Fruit fly (Drosophila melanogaster): ENCODE data around the gene CG7201.

The CG7201 gene

dm6 chr3L:8296941-8297340 is 1.8 kb upstream of the CG7201 start, which contains the start of gene Rab19 (continued):
- TF ChIP-seq CG6854 (GFP tag; optimal IDR thresholded peaks at IDR 0.05) (no peak), Chrac-16 (GFP tag; optimal IDR thresholded peaks at IDR 0.05) (no peak), unpg (GFP tag; optimal IDR thresholded peaks at IDR 0.05) (no peak), ap (GFP tag; IDR thresholded peaks at IDR 0.05) (no peak), dmrt99B (tag; optimal IDR thresholded peaks at IDR 0.05) (no peak), CG18011 (GFP tag; optimal IDR thresholded peaks at IDR 0.05) (no peak), oc (tag; optimal IDR thresholded peaks at IDR 0.05) (no peak), pzg (GFP tag; optimal IDR thresholded peaks at IDR 0.05) (peak; percentile 53), CG31365 (tag; optimal IDR thresholded peaks at IDR 0.05) (no peak), CG10565 (GFP tag; optimal IDR thresholded peaks at IDR 0.05) (no peak), Abd-B (GFP tag; optimal IDR thresholded peaks at IDR 0.05) (no peak), CG15601 (tag; optimal IDR thresholded peaks at IDR 0.05) (peak; percentile 48), ato (GFP tag; IDR thresholded peaks at IDR 0.05; ENCODE audit: partially characterized antibody) (peak; percentile 19; the same call in 1 of the 2 replicates), gsb (GFP tag; IDR thresholded peaks at IDR 0.05) (no peak), CG9215 (GFP tag; IDR thresholded peaks at IDR 0.05) (no peak), zfh1 (GFP tag; IDR thresholded peaks at IDR 0.05) (no peak), sr (GFP tag; IDR thresholded peaks at IDR 0.05) (no peak), Mrtf (GFP tag; IDR thresholded peaks at IDR 0.05) (no peak), Dbx (GFP tag; IDR thresholded peaks at IDR 0.05) (no peak), CG2116 (GFP tag; optimal IDR thresholded peaks at IDR 0.05) (peak; percentile 82), jumu (GFP tag; optimal IDR thresholded peaks at IDR 0.05) (no peak), CG5180 (GFP tag; optimal IDR thresholded peaks at IDR 0.05) (no peak), jing (GFP tag; optimal IDR thresholded peaks at IDR 0.05) (no peak), dm (GFP tag; optimal IDR thresholded peaks at IDR 0.05) (no peak), Sry-β (GFP tag; optimal IDR thresholded peaks at IDR 0.05) (no peak), HLH3B (GFP tag; IDR thresholded peaks at IDR 0.05) (no peak), CG4360 (GFP tag; IDR thresholded peaks at IDR 0.05) (no peak), CG7556 (GFP tag; optimal IDR thresholded peaks at IDR 0.05) (no peak), CG12391 (tag; optimal IDR thresholded peaks at IDR 0.05) (peak; percentile 3), CG7357 (GFP tag; IDR thresholded peaks at IDR 0.05) (no peak), Six4 (GFP tag; optimal IDR thresholded peaks at IDR 0.05) (no peak), CG15514 (GFP tag; optimal IDR thresholded peaks at IDR 0.05) (no peak), gfzf (GFP tag; optimal IDR thresholded peaks at IDR 0.05) (no peak), Drgx (GFP tag; IDR thresholded peaks at IDR 0.05) (no peak), salm (tag; optimal IDR thresholded peaks at IDR 0.05) (no peak), CG15269 (tag; optimal IDR thresholded peaks at IDR 0.05) (no peak), D19A (tag; optimal IDR thresholded peaks at IDR 0.05) (no peak), Gug (GFP tag; IDR thresholded peaks at IDR 0.05) (no peak), vfl (GFP tag; optimal IDR thresholded peaks at IDR 0.05) (no peak), grau (tag; optimal IDR thresholded peaks at IDR 0.05) (no peak), wdn (GFP tag; IDR thresholded peaks at IDR 0.05) (no peak), shn (GFP tag; optimal IDR thresholded peaks at IDR 0.05) (no peak), Sox102F (GFP tag; optimal IDR thresholded peaks at IDR 0.05) (no peak), bowl (GFP tag; IDR thresholded peaks at IDR 0.05) (no peak), HmgD (GFP tag; optimal IDR thresholded peaks at IDR 0.05) (no peak), psq (GFP tag; optimal IDR thresholded peaks at IDR 0.05) (no peak), tx (GFP tag; optimal IDR thresholded peaks at IDR 0.05) (no peak), sim (GFP tag; IDR thresholded peaks at IDR 0.05) (no peak), CG12769 (tag; optimal IDR thresholded peaks at IDR 0.05) (no peak), CG14667 (GFP tag; IDR thresholded peaks at IDR 0.05) (no peak), D (optimal IDR thresholded peaks at IDR 0.05) (no peak), D (GFP tag; optimal IDR thresholded peaks at IDR 0.05) (no peak), NFAT (GFP tag; IDR thresholded peaks at IDR 0.05) (no peak)

Measured in whole organism, embryonic.